Fruit fly (Drosophila melanogaster): ENCODE data around the gene RpS19a.

The RpS19a gene

dm6 chrX:16644535-16645131, 6.9 kb downstream of the RpS19a start (continued):
- TF ChIP-seq corto (GFP tag; optimal IDR thresholded peaks at IDR 0.05) (no peak), tap (tag; optimal IDR thresholded peaks at IDR 0.05) (peak; percentile 28), twi (tag; optimal IDR thresholded peaks at IDR 0.05) (peak; percentile 24), Spps (tag; optimal IDR thresholded peaks at IDR 0.05) (peak; percentile 16), CG18599 (GFP tag; optimal IDR thresholded peaks at IDR 0.05) (peak; percentile 39), org-1 (GFP tag; optimal IDR thresholded peaks at IDR 0.05) (peak; percentile 38), Dfd (GFP tag; optimal IDR thresholded peaks at IDR 0.05) (no peak), CG4424 (GFP tag; optimal IDR thresholded peaks at IDR 0.05) (no peak), tio (GFP tag; optimal IDR thresholded peaks at IDR 0.05) (peak; percentile 3), CG12942 (GFP tag; optimal IDR thresholded peaks at IDR 0.05) (peak; percentile 14), Hmr (GFP tag; optimal IDR thresholded peaks at IDR 0.05) (peak; percentile 19), CG7928 (GFP tag; optimal IDR thresholded peaks at IDR 0.05) (no peak), Antp (GFP tag; optimal IDR thresholded peaks at IDR 0.05) (no peak), TFAM (GFP tag; optimal IDR thresholded peaks at IDR 0.05) (peak; percentile 24), ash1 (GFP tag; optimal IDR thresholded peaks at IDR 0.05) (peak; percentile 20), wor (GFP tag; IDR thresholded peaks at IDR 0.05) (no peak), CG31388 (GFP tag; optimal IDR thresholded peaks at IDR 0.05) (no peak), CrebB (tag; optimal IDR thresholded peaks at IDR 0.05) (peak; percentile 60), esg (GFP tag; conservative IDR thresholded peaks at IDR 0.05) (no peak), mld (GFP tag; IDR thresholded peaks at IDR 0.05; ENCODE audit: partially characterized antibody) (no peak), ab (GFP tag; optimal IDR thresholded peaks at IDR 0.05) (no peak), inv (GFP tag; IDR thresholded peaks at IDR 0.05; ENCODE audit: partially characterized antibody) (no peak), CG9609 (GFP tag; optimal IDR thresholded peaks at IDR 0.05) (no peak), chm (GFP tag; IDR thresholded peaks at IDR 0.05) (peak; percentile 80), CG14050 (GFP tag; IDR thresholded peaks at IDR 0.05) (peak; percentile 29; the same call in 2 of the 3 replicates), stc (GFP tag; IDR thresholded peaks at IDR 0.05) (peak; percentile 22; the same call in 1 of the 2 replicates), salm (tag; optimal IDR thresholded peaks at IDR 0.05) (peak; percentile 46), CG17568 (GFP tag; optimal IDR thresholded peaks at IDR 0.05) (peak; percentile 61), CG3163 (GFP tag; optimal IDR thresholded peaks at IDR 0.05) (no peak), CG31365 (tag; optimal IDR thresholded peaks at IDR 0.05) (peak; percentile 43), crp (GFP tag; optimal IDR thresholded peaks at IDR 0.05) (no peak), sisA (GFP tag; IDR thresholded peaks at IDR 0.05) (no peak), CG14441 (GFP tag; IDR thresholded peaks at IDR 0.05) (no peak), trh (GFP tag; optimal IDR thresholded peaks at IDR 0.05) (no peak), crol (GFP tag; IDR thresholded peaks at IDR 0.05) (no peak), B-H2 (GFP tag; optimal IDR thresholded peaks at IDR 0.05) (no peak), C15 (GFP tag; IDR thresholded peaks at IDR 0.05) (no peak), ranshi (GFP tag; IDR thresholded peaks at IDR 0.05) (no peak; the same call in 1 of the 2 replicates), dan (GFP tag; IDR thresholded peaks at IDR 0.05) (no peak), CG9727 (GFP tag; optimal IDR thresholded peaks at IDR 0.05) (peak; percentile 74), CG10321 (GFP tag; IDR thresholded peaks at IDR 0.05) (no peak), sna (GFP tag; IDR thresholded peaks at IDR 0.05; ENCODE audit: partially characterized antibody) (no peak), CG3838 (GFP tag; optimal IDR thresholded peaks at IDR 0.05) (peak; percentile 53), ttk (GFP tag; IDR thresholded peaks at IDR 0.05) (no peak), Mrtf (GFP tag; IDR thresholded peaks at IDR 0.05) (no peak), CG6175 (GFP tag; IDR thresholded peaks at IDR 0.05) (no peak), CG16815 (GFP tag; optimal IDR thresholded peaks at IDR 0.05) (peak; percentile 2), CG7745 (tag; optimal IDR thresholded peaks at IDR 0.05) (peak; percentile 66), H2.0 (GFP tag; IDR thresholded peaks at IDR 0.05) (no peak), dmrt99B (tag; optimal IDR thresholded peaks at IDR 0.05) (peak; percentile 43), CG31441 (GFP tag; IDR thresholded peaks at IDR 0.05) (no peak; the same call in 1 of the 2 replicates)
